Worm (Caenorhabditis elegans) whole organism, L2 larva: ENCODE measurements around the gene C33B4.5.

ENCODE experiments used
- F13H6.1 ChIP-seq: sonication (generic microtip); optimal IDR thresholded peaks from 2 replicates; lab custom pipeline; 2016; ENCODE audit warnings: missing genetic modification characterization, missing compliant biosample characterization
- R02D3.7 ChIP-seq: fragments of 150-350 bp; optimal IDR thresholded peaks from 2 replicates; lab custom pipeline; 2014; ENCODE audit warnings: missing biosample characterization, missing genetic modification characterization
- aly-2 ChIP-seq: fragments of 150-350 bp; optimal IDR thresholded peaks from 2 replicates; lab custom pipeline; 2014; ENCODE audit warnings: missing biosample characterization, missing genetic modification characterization
- ama-1 ChIP-seq: fragments of 150-350 bp; optimal IDR thresholded peaks from 2 replicates; lab custom pipeline; 2018; ENCODE audit warnings: inconsistent platforms
- ceh-82 ChIP-seq: fragments of 150-350 bp; optimal IDR thresholded peaks from 2 replicates; lab custom pipeline; 2014; ENCODE audit warnings: missing biosample characterization, missing genetic modification characterization
- elt-3 ChIP-seq: sonication (generic microtip); optimal IDR thresholded peaks from 2 replicates; lab custom pipeline; 2017; ENCODE audit warnings: missing biosample characterization, missing genetic modification characterization
- lin-13 ChIP-seq: fragments of 150-350 bp; optimal IDR thresholded peaks from 2 replicates; lab custom pipeline; 2014; ENCODE audit warnings: missing biosample characterization, missing genetic modification reagents, missing genetic modification characterization
- lsy-2 ChIP-seq, 2 experiments: fragments of 150-350 bp in 1 of 2; sonication (generic microtip) in 1 of 2; optimal IDR thresholded peaks; 2 replicates each; lab custom pipeline; 2014 to 2017; ENCODE audit warnings: missing biosample characterization in 2 of 2, missing genetic modification characterization in 2 of 2
- nhr-237 ChIP-seq: fragments of 150-350 bp; optimal IDR thresholded peaks from 2 replicates; lab custom pipeline; 2014; ENCODE audit warnings: missing biosample characterization, missing genetic modification characterization
- nhr-6 ChIP-seq: fragments of 150-350 bp; optimal IDR thresholded peaks from 2 replicates; lab custom pipeline; 2014; ENCODE audit warnings: missing biosample characterization, missing genetic modification characterization
- unc-39 ChIP-seq: fragments of 150-350 bp; optimal IDR thresholded peaks from 2 replicates; lab custom pipeline; 2014; ENCODE audit warnings: missing biosample characterization, missing genetic modification characterization
- ztf-11 ChIP-seq: sonication (generic microtip); optimal IDR thresholded peaks from 2 replicates; lab custom pipeline; 2017; ENCODE audit warnings: missing biosample characterization, missing genetic modification characterization

DNA sequence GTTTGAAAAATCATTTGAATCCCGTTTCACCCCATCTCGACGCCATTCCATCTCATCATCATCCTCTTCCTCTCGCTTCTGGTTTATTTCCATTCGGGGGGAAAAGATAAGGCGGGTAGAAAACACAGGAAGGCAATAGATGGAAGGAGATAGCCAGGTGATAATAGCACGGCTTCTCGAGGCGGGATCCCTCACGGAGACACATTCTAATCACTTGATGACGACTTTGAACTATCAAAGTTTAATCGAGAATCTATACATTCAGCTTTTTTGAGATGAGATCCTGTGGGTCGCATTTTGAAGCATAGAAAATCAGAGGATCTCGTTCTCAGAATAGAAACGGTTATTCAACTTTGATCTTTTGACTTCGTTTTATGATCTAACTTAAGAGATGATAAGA is 11.1 kb upstream of the C33B4.5 start, which contains the start of gene C33B4.2:
- TF ChIP-seq lin-13 (GFP tag; lab: Kevin White, UChicago) (no peak), F13H6.1 (tag; lab: Kevin White, UChicago) (no peak), unc-39 (tag; lab: Kevin White, UChicago) (no peak), nhr-6 (tag; lab: Kevin White, UChicago) (no peak), nhr-237 (tag; lab: Kevin White, UChicago) (no peak), ama-1 (lab: Kevin White, UChicago) (no peak), aly-2 (tag; lab: Kevin White, UChicago) (no peak), ztf-11 (tag; lab: Kevin White, UChicago) (no peak), elt-3 (no peak), ceh-82 (tag; lab: Kevin White, UChicago) (no peak), R02D3.7 (tag; lab: Kevin White, UChicago) (no peak), lsy-2 (tag; optimal IDR thresholded peaks at IDR 0.05; lab: Kevin White, UChicago) (no peak)
